Worm (Caenorhabditis elegans) whole organism, midembryonic: ENCODE results near the gene irld-29.
"Not testable (repeated sequence)": the region's sequence is repeated elsewhere in the genome, so short reads cannot be mapped to it uniquely, and the experiment has no call there.

Experiments
- T22C8.4 ChIP-seq: fragments of 200-800 bp; sonication (Bioruptor generic); IDR thresholded peaks from 2 replicates; pipeline ENCODE4 v1.3.6; 2022; ENCODE audit warnings: missing genetic modification characterization, missing compliant biosample characterization
- cog-1 ChIP-seq: sonication (generic microtip); optimal IDR thresholded peaks from 2 replicates; lab custom pipeline; 2016; ENCODE audit warnings: missing genetic modification characterization, missing compliant biosample characterization
- flt-1 ChIP-seq: fragments of 200-800 bp; sonication (Bioruptor generic); IDR thresholded peaks from 2 replicates; pipeline ENCODE4 v1.3.6; 2022; ENCODE audit warnings: missing genetic modification characterization, missing compliant biosample characterization
- klf-2 ChIP-seq: fragments of 200-800 bp; sonication (Bioruptor generic); conservative IDR thresholded peaks from 2 replicates; pipeline ENCODE4 v1.3.6; 2022; ENCODE audit warnings: missing genetic modification reagents, missing genetic modification characterization, missing compliant biosample characterization
- med-1 ChIP-seq: sonication (generic microtip); optimal IDR thresholded peaks from 2 replicates; lab custom pipeline; 2017; ENCODE audit warnings: missing genetic modification characterization, mild to moderate bottlenecking, missing compliant biosample characterization, antibody characterized with exemption, missing genetic modification reagents; ENCODE audit not compliant: insufficient read depth
- ref-1 ChIP-seq: fragments of 200-800 bp; sonication (Bioruptor generic); conservative IDR thresholded peaks from 2 replicates; pipeline ENCODE4 v1.3.6; 2022; ENCODE audit warnings: missing genetic modification reagents, missing genetic modification characterization, missing compliant biosample characterization
- tab-1 ChIP-seq: fragments of 200-800 bp; sonication (Bioruptor generic); IDR thresholded peaks from 2 replicates; pipeline ENCODE4 v1.3.6; 2022; ENCODE audit warnings: missing genetic modification characterization, missing compliant biosample characterization
- ztf-23 ChIP-seq: fragments of 200-800 bp; sonication (Bioruptor generic); IDR thresholded peaks from 2 replicates; pipeline ENCODE4 v1.3.6; 2022; ENCODE audit warnings: missing genetic modification reagents, missing genetic modification characterization, missing compliant biosample characterization
- ztf-29 ChIP-seq: fragments of 200-800 bp; sonication (Bioruptor generic); IDR thresholded peaks from 2 replicates; pipeline ENCODE4 v1.3.6; 2022; ENCODE audit warnings: missing genetic modification reagents, missing genetic modification characterization, missing compliant biosample characterization

Gene irld-29

ce11 chrV:2338538-2338937, at the start of gene irld-29:
TSS of gene irld-29 (minus strand) at chrV:2338638.
- TF ChIP-seq T22C8.4 (GFP tag; lab: Robert Waterston, UW), result no peak
- no peak for TF ChIP-seq ztf-23
- TF ChIP-seq ref-1 (GFP tag; lab: Robert Waterston, UW), result no peak
- no peak for TF ChIP-seq flt-1
- TF ChIP-seq tab-1 (GFP tag; lab: Robert Waterston, UW), result no peak
- TF ChIP-seq ztf-29, result no peak

ce11 chrV:2343572-2343971, 5.1 kb upstream of the irld-29 start:
- no peak for TF ChIP-seq cog-1 (tag; lab: Kevin White, UChicago)
- no peak for TF ChIP-seq T22C8.4 (GFP tag; lab: Robert Waterston, UW)
- no peak for TF ChIP-seq ref-1 (GFP tag; lab: Robert Waterston, UW)
- TF ChIP-seq tab-1 (GFP tag; lab: Robert Waterston, UW), result no peak
- no peak for TF ChIP-seq ztf-29
- TF ChIP-seq med-1 (GFP tag; lab: Kevin White, UChicago), result no peak
- no peak for TF ChIP-seq flt-1
- TF ChIP-seq ztf-23, result no peak

ce11 chrV:2342083-2342482, 3.6 kb upstream of the irld-29 start:
- no peak for TF ChIP-seq flt-1
- TF ChIP-seq klf-2, result no peak

ce11 chrV:2341285-2341684, 2.8 kb upstream of the irld-29 start, which contains the start of gene irld-30:
TSS of gene irld-30 (minus strand) at chrV:2341385.
- TF ChIP-seq tab-1 (GFP tag; lab: Robert Waterston, UW) (no peak), ref-1 (GFP tag; lab: Robert Waterston, UW) (no peak), T22C8.4 (GFP tag; lab: Robert Waterston, UW) (no peak), med-1 (GFP tag; lab: Kevin White, UChicago) (no peak), klf-2 (no peak), cog-1 (tag; lab: Kevin White, UChicago) (no peak), ztf-29 (no peak), flt-1 (no peak), ztf-23 (no peak)

- TF ChIP-seq ref-1 (GFP tag; lab: Robert Waterston, UW) (no peak), ztf-29 (no peak), tab-1 (GFP tag; lab: Robert Waterston, UW) (no peak), cog-1 (tag; lab: Kevin White, UChicago) (no peak), T22C8.4 (GFP tag; lab: Robert Waterston, UW) (no peak), flt-1 (no peak), med-1 (GFP tag; lab: Kevin White, UChicago) (no peak), ztf-23 (no peak), klf-2 (no peak)
Measured at ce11 chrV:2336151-2336550, 2.3 kb downstream of the irld-29 start, which contains the start of gene irld-28. TSS of gene irld-28 (minus strand) at chrV:2336251.

ce11 chrV:2331616-2332015, 6.8 kb downstream of the irld-29 start, which contains the start of gene irld-32:
TSS of gene irld-32 (plus strand) at chrV:2331916.
- TF ChIP-seq ref-1 (GFP tag; lab: Robert Waterston, UW); flt-1; klf-2: not testable (repeated sequence)

ce11 chrV:2330129-2330528, 8.3 kb downstream of the irld-29 start, which contains the start of gene pud-1.1:
TSS of gene pud-1.1 (plus strand) at chrV:2330429.
- TF ChIP-seq med-1 (GFP tag; lab: Kevin White, UChicago); flt-1; cog-1 (tag; lab: Kevin White, UChicago): not testable (repeated sequence)

- no peak for TF ChIP-seq tab-1 (GFP tag; lab: Robert Waterston, UW)
Measured at ce11 chrV:2327124-2327523, 11.3 kb downstream of the irld-29 start.

- TF ChIP-seq ref-1 (GFP tag; lab: Robert Waterston, UW), result no peak
- no peak for TF ChIP-seq cog-1 (tag; lab: Kevin White, UChicago)
- no peak for TF ChIP-seq klf-2
- TF ChIP-seq tab-1 (GFP tag; lab: Robert Waterston, UW), result no peak
- TF ChIP-seq ztf-23, result no peak
- TF ChIP-seq med-1 (GFP tag; lab: Kevin White, UChicago), result no peak
- no peak for TF ChIP-seq T22C8.4 (GFP tag; lab: Robert Waterston, UW)
Measured at ce11 chrV:2326378-2326777, 12.1 kb downstream of the irld-29 start, which contains the start of gene pud-4. TSS of gene pud-4 (plus strand) at chrV:2326678.

ce11 chrV:2325052-2325451, 13.4 kb downstream of the irld-29 start, which contains the start of gene pud-3:
TSS of gene pud-3 (minus strand) at chrV:2325152.
- no peak for TF ChIP-seq med-1 (GFP tag; lab: Kevin White, UChicago)
- no peak for TF ChIP-seq cog-1 (tag; lab: Kevin White, UChicago)
- TF ChIP-seq tab-1 (GFP tag; lab: Robert Waterston, UW), result no peak
- TF ChIP-seq klf-2, result no peak
- TF ChIP-seq T22C8.4 (GFP tag; lab: Robert Waterston, UW), result no peak

ce11 chrV:2324260-2324659, 14.2 kb downstream of the irld-29 start:
- TF ChIP-seq med-1 (GFP tag; lab: Kevin White, UChicago), result no peak
- TF ChIP-seq klf-2, result no peak
- no peak for TF ChIP-seq tab-1 (GFP tag; lab: Robert Waterston, UW)
- no peak for TF ChIP-seq ref-1 (GFP tag; lab: Robert Waterston, UW)
- TF ChIP-seq ztf-29, result no peak
- no peak for TF ChIP-seq ztf-23
- TF ChIP-seq T22C8.4 (GFP tag; lab: Robert Waterston, UW), result no peak
- no peak for TF ChIP-seq flt-1
- TF ChIP-seq cog-1 (tag; lab: Kevin White, UChicago), result no peak
